Worm (Caenorhabditis elegans) whole organism, young adult: ENCODE data around the gene cox-10.

Source experiments
- C06A6.2 ChIP-seq: fragments of 200-800 bp; sonication (Bioruptor generic); conservative IDR thresholded peaks from 2 replicates; pipeline ENCODE4 v1.3.6; 2022; ENCODE audit warnings: missing genetic modification characterization, missing compliant biosample characterization
- F33H1.4 ChIP-seq: fragments of 200-800 bp; sonication (Bioruptor generic); IDR thresholded peaks from 2 replicates; pipeline ENCODE4 v1.3.6; 2022; ENCODE audit warnings: missing genetic modification reagents, missing genetic modification characterization, missing compliant biosample characterization
- F55B11.4 ChIP-seq: sonication (generic microtip); optimal IDR thresholded peaks from 2 replicates; lab custom pipeline; 2016; ENCODE audit warnings: missing compliant biosample characterization, missing genetic modification characterization, borderline replicate concordance; ENCODE audit not compliant: insufficient read depth
- attf-6 ChIP-seq: fragments of 200-800 bp; sonication (Bioruptor generic); IDR thresholded peaks from 2 replicates; pipeline ENCODE4 v1.3.6; 2022; ENCODE audit warnings: missing genetic modification reagents, missing genetic modification characterization, missing compliant biosample characterization
- ceh-91 ChIP-seq: fragments of 200-800 bp; sonication (Bioruptor generic); IDR thresholded peaks from 2 replicates; pipeline ENCODE4 v1.3.6; 2022; ENCODE audit warnings: missing genetic modification reagents, missing genetic modification characterization, missing compliant biosample characterization
- him-1 ChIP-seq: sonication (generic microtip); optimal IDR thresholded peaks from 2 replicates; lab custom pipeline; 2016; ENCODE audit warnings: missing genotype, missing genetic modification reagents, missing genetic modification characterization, missing compliant biosample characterization
- madf-6 ChIP-seq: fragments of 200-800 bp; sonication (Bioruptor generic); IDR thresholded peaks from 2 replicates; pipeline ENCODE4 v1.3.6; 2022; ENCODE audit warnings: missing genetic modification reagents, missing genetic modification characterization, missing compliant biosample characterization
- madf-8 ChIP-seq: fragments of 200-800 bp; sonication (Bioruptor generic); conservative IDR thresholded peaks from 2 replicates; pipeline ENCODE4 v1.3.6; 2022; ENCODE audit warnings: missing genetic modification reagents, missing genetic modification characterization, missing compliant biosample characterization
- nhr-90 ChIP-seq: sonication (generic microtip); optimal IDR thresholded peaks from 2 replicates; lab custom pipeline; 2016; ENCODE audit warnings: missing genotype, mild to moderate bottlenecking, missing genetic modification characterization, missing compliant biosample characterization
- repo-1 ChIP-seq: sonication (generic microtip); optimal IDR thresholded peaks from 2 replicates; lab custom pipeline; 2017; ENCODE audit warnings: mild to moderate bottlenecking, missing genetic modification characterization, missing compliant biosample characterization
- sea-2 ChIP-seq: fragments of 200-800 bp; sonication (Bioruptor generic); IDR thresholded peaks from 2 replicates; pipeline ENCODE4 v1.3.6; 2022; ENCODE audit warnings: missing genetic modification characterization, missing compliant biosample characterization
- unc-62 ChIP-seq: fragments of 150-350 bp; optimal IDR thresholded peaks from 2 replicates; lab custom pipeline; 2014; ENCODE audit warnings: missing biosample characterization, missing genetic modification reagents, missing genetic modification characterization
- ztf-26 ChIP-seq: sonication (generic microtip); optimal IDR thresholded peaks from 2 replicates; lab custom pipeline; 2017; ENCODE audit warnings: missing genetic modification characterization, missing compliant biosample characterization

DNA sequence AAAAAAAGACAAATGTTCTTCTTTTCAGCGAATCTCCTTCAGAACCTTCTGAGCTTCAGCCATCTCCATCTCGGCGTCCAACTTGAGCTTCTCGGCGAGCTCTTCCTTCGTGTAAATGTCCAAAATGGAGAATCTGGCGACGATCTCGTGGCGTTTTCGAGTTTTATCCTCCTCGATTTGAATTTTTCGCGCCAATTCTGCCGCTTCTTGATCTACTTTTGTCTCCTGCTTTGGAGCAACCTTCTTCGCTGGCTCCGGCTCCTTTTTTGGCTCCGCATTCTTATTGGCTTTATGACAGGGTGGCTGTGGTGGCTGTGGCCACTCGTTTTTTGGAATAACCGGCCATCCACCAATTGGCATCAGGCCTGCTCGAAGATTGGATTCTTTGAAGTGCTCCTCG lies 6.4 kb upstream of the cox-10 start:
- TF ChIP-seq repo-1 (tag; lab: Kevin White, UChicago) (no peak), madf-6 (GFP tag; lab: Robert Waterston, UW) (no peak), ztf-26 (tag; lab: Kevin White, UChicago) (no peak), sea-2 (GFP tag; lab: Robert Waterston, UW) (no peak), C06A6.2 (GFP tag; lab: Robert Waterston, UW) (no peak), attf-6 (GFP tag; lab: Robert Waterston, UW) (no peak), F55B11.4 (tag; lab: Kevin White, UChicago) (no peak), unc-62 (GFP tag; lab: Kevin White, UChicago) (no peak), nhr-90 (tag; lab: Kevin White, UChicago) (no peak), F33H1.4 (GFP tag; lab: Robert Waterston, UW) (no peak), him-1 (tag; lab: Kevin White, UChicago) (no peak), ceh-91 (GFP tag; lab: Robert Waterston, UW) (no peak), madf-8 (GFP tag; lab: Robert Waterston, UW) (no peak)
